Worm (Caenorhabditis elegans) whole organism, young adult: ENCODE data around the gene fdgt-1.

ENCODE experiments used
- B0019.2 ChIP-seq: fragments of 200-800 bp; sonication (Bioruptor generic); conservative IDR thresholded peaks from 2 replicates; pipeline ENCODE4 v1.3.6; 2022; ENCODE audit warnings: missing genetic modification reagents, missing genetic modification characterization, missing compliant biosample characterization
- F10E7.11 ChIP-seq: sonication (generic microtip); optimal IDR thresholded peaks from 2 replicates; lab custom pipeline; 2017; ENCODE audit warnings: mild to moderate bottlenecking, missing genetic modification characterization, moderate library complexity, missing compliant biosample characterization
- athp-1 ChIP-seq: sonication (generic microtip); optimal IDR thresholded peaks from 2 replicates; lab custom pipeline; 2017; ENCODE audit warnings: mild to moderate bottlenecking, missing genetic modification characterization, missing compliant biosample characterization
- ceh-100 ChIP-seq: fragments of 200-800 bp; sonication (Bioruptor generic); IDR thresholded peaks from 2 replicates; pipeline ENCODE4 v1.3.6; 2022; ENCODE audit warnings: missing genetic modification reagents, missing genetic modification characterization, missing compliant biosample characterization
- ceh-79 ChIP-seq: sonication (generic microtip); optimal IDR thresholded peaks from 2 replicates; lab custom pipeline; 2017; ENCODE audit warnings: mild to moderate bottlenecking, missing genetic modification characterization, missing compliant biosample characterization
- lin-54 ChIP-seq: fragments of 200-800 bp; sonication (Bioruptor generic); optimal IDR thresholded peaks from 2 replicates; lab custom pipeline; 2018; ENCODE audit warnings: mild to moderate bottlenecking, missing genetic modification characterization, missing compliant biosample characterization
- pbrm-1 ChIP-seq: fragments of 200-800 bp; sonication (Bioruptor generic); IDR thresholded peaks from 2 replicates; pipeline ENCODE4 v1.3.6; 2022; ENCODE audit warnings: missing genetic modification reagents, missing genetic modification characterization, missing compliant biosample characterization
- rec-8 ChIP-seq, 2 experiments: sonication (generic microtip); optimal IDR thresholded peaks; 2 replicates each; lab custom pipeline; 2016; ENCODE audit warnings: mild to moderate bottlenecking in 2 of 2, missing genetic modification characterization in 2 of 2, missing genetic modification reagents in 2 of 2, missing genotype in 2 of 2, missing biosample characterization in 1 of 2, missing compliant biosample characterization in 1 of 2, moderate library complexity in 1 of 2
- tbx-9 ChIP-seq: sonication (generic microtip); optimal IDR thresholded peaks from 2 replicates; lab custom pipeline; 2016; ENCODE audit warnings: borderline replicate concordance, missing genetic modification characterization, inconsistent platforms, missing compliant biosample characterization
- ztf-6 ChIP-seq: fragments of 200-800 bp; sonication (Bioruptor generic); IDR thresholded peaks from 2 replicates; pipeline ENCODE4 v1.3.6; 2022; ENCODE audit warnings: missing genetic modification reagents, missing genetic modification characterization, missing compliant biosample characterization

- TF ChIP-seq ztf-6 (GFP tag; lab: Robert Waterston, UW) (no peak), rec-8 (tag; optimal IDR thresholded peaks at IDR 0.05; lab: Kevin White, UChicago) (no peak), F10E7.11 (tag; lab: Kevin White, UChicago) (no peak), tbx-9 (no peak), ceh-79 (tag; lab: Kevin White, UChicago) (no peak), lin-54 (no peak), B0019.2 (GFP tag; lab: Robert Waterston, UW) (no peak), athp-1 (tag; lab: Kevin White, UChicago) (no peak), ceh-100 (GFP tag; lab: Robert Waterston, UW) (no peak), pbrm-1 (GFP tag; lab: Robert Waterston, UW) (no peak)
These were observed 29.0 kb upstream of the fdgt-1 start for ce11 chrII:1475328-1475727.
